Fruit fly (Drosophila melanogaster): ENCODE measurements around the gene CG18473.

CG18473 gene

dm6 chr3R:9363066-9363719 is at the start of gene CG18473:
TSS of gene CG18473 (plus strand) at chr3R:9363305.
- TF ChIP-seq CG8478 (optimal IDR thresholded peaks at IDR 0.05): no peak
- TF ChIP-seq CTCF (optimal IDR thresholded peaks at IDR 0.05): no peak

dm6 chr3R:9321470-9321869 is 41.6 kb upstream of the CG18473 start, which contains the start of gene HP1e:
TSS of gene HP1e (plus strand) at chr3R:9321770.
- no peak for TF ChIP-seq CTCF (optimal IDR thresholded peaks at IDR 0.05)
- TF ChIP-seq CG8478 (optimal IDR thresholded peaks at IDR 0.05): no peak

dm6 chr3R:9328411-9328810 is 34.7 kb upstream of the CG18473 start, which contains the start of gene CG8861:
TSS of gene CG8861 (minus strand) at chr3R:9328511.
- TF ChIP-seq CTCF (optimal IDR thresholded peaks at IDR 0.05): no peak
- no peak for TF ChIP-seq CG8478 (optimal IDR thresholded peaks at IDR 0.05)

- TF ChIP-seq CTCF (optimal IDR thresholded peaks at IDR 0.05) (peak; percentile 12 to 71), CG8478 (optimal IDR thresholded peaks at IDR 0.05) (no peak)
Measured at dm6 chr3R:9328812-9329211, 34.3 kb upstream of the CG18473 start.

- TF ChIP-seq CTCF (optimal IDR thresholded peaks at IDR 0.05): no peak
- no peak for TF ChIP-seq CG8478 (optimal IDR thresholded peaks at IDR 0.05)
Measured at dm6 chr3R:9330231-9330630, 32.9 kb upstream of the CG18473 start, which contains the start of gene CG12951. TSS of gene CG12951 (minus strand) at chr3R:9330331.

dm6 chr3R:9331861-9332260 is 31.2 kb upstream of the CG18473 start, which contains the start of gene CG16749:
TSS of gene CG16749 (minus strand) at chr3R:9331885.
- TF ChIP-seq CG8478 (optimal IDR thresholded peaks at IDR 0.05) (no peak), CTCF (optimal IDR thresholded peaks at IDR 0.05) (no peak)

- TF ChIP-seq CG8478 (optimal IDR thresholded peaks at IDR 0.05): no peak
- no peak for TF ChIP-seq CTCF (optimal IDR thresholded peaks at IDR 0.05)
Measured at dm6 chr3R:9334592-9335518, 28.2 kb upstream of the CG18473 start, which contains the start of the genes Aduk and pasi2. TSS of gene Aduk (minus strand) at chr3R:9334714. TSS of gene pasi2 (plus strand) at chr3R:9335170.

- TF ChIP-seq CG8478 (optimal IDR thresholded peaks at IDR 0.05) (no peak), CTCF (optimal IDR thresholded peaks at IDR 0.05) (no peak)
Measured at dm6 chr3R:9337402-9338254, 25.5 kb upstream of the CG18473 start.

- no peak for TF ChIP-seq CTCF (optimal IDR thresholded peaks at IDR 0.05)
- no peak for TF ChIP-seq CG8478 (optimal IDR thresholded peaks at IDR 0.05)
Measured at dm6 chr3R:9338771-9339170, 24.3 kb upstream of the CG18473 start.

- TF ChIP-seq CTCF (optimal IDR thresholded peaks at IDR 0.05) (no peak), CG8478 (optimal IDR thresholded peaks at IDR 0.05) (no peak)
Measured at dm6 chr3R:9339176-9340075, 23.7 kb upstream of the CG18473 start.

dm6 chr3R:9340076-9340315 is 23.1 kb upstream of the CG18473 start, which contains the start of gene drn:
TSS of gene drn (plus strand) at chr3R:9340216.
- TF ChIP-seq CG8478 (optimal IDR thresholded peaks at IDR 0.05) (no peak), CTCF (optimal IDR thresholded peaks at IDR 0.05) (no peak)

- TF ChIP-seq CTCF (optimal IDR thresholded peaks at IDR 0.05): no peak
- TF ChIP-seq CG8478 (optimal IDR thresholded peaks at IDR 0.05): no peak
Measured at dm6 chr3R:9340425-9341188, 22.5 kb upstream of the CG18473 start.

Measured in S2 (cell line).